Worm (Caenorhabditis elegans): ENCODE results near the gene C44B7.5.

C44B7.5 gene

DNA sequence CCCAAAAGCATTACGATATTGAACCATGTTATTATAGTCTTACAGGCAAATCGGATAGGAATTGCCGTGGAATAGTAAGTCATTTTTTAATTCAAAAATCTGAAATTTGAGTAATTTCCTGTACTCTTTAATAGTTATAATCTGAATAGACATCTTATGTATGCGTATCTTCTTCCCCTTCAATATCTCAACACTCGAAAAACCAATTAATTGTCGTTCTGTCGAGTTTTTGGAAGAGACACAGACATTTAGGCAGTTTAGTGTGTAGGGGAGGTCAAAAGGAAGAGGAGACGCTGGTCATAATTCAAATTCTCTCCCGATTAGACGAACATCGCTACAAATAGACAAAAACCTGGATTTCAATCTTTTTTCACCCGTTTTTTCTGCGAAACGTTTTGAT is 36.9 kb downstream of the C44B7.5 start:
- TF ChIP-seq C34F6.9 (tag; optimal IDR thresholded peaks at IDR 0.05) (peak; percentile 61), crh-2 (tag; optimal IDR thresholded peaks at IDR 0.05) (peak; percentile 47), nhr-129 (tag; optimal IDR thresholded peaks at IDR 0.05) (peak; percentile 55), lin-13 (GFP tag; optimal IDR thresholded peaks at IDR 0.05) (peak; percentile 56), sma-3 (GFP tag; optimal IDR thresholded peaks at IDR 0.05) (peak; percentile 19), ztf-1 (GFP tag; conservative IDR thresholded peaks at IDR 0.05) (no peak), snpc-4 (tag; optimal IDR thresholded peaks at IDR 0.05) (no peak), unc-55 (GFP tag; optimal IDR thresholded peaks at IDR 0.05) (peak; percentile 46), unc-62 (GFP tag; optimal IDR thresholded peaks at IDR 0.05) (peak; percentile 31), nhr-11 (tag; optimal IDR thresholded peaks at IDR 0.05) (no peak), lsy-2 (tag; optimal IDR thresholded peaks at IDR 0.05) (peak in 1 of 2 experiments; percentile 53), egl-27 (tag; optimal IDR thresholded peaks at IDR 0.05) (peak; percentile 96), blmp-1 (tag; optimal IDR thresholded peaks at IDR 0.05; ENCODE audit: insufficient read depth) (peak; percentile 20), skn-1 (tag; optimal IDR thresholded peaks at IDR 0.05) (no peak), nhr-25 (tag; optimal IDR thresholded peaks at IDR 0.05) (peak; percentile 80), mab-5 (tag; optimal IDR thresholded peaks at IDR 0.05) (peak; percentile 87), nhr-21 (tag; optimal IDR thresholded peaks at IDR 0.05) (peak; percentile 23), nhr-237 (tag; optimal IDR thresholded peaks at IDR 0.05) (no peak), ceh-16 (tag; optimal IDR thresholded peaks at IDR 0.05) (peak; percentile 93), unc-39 (tag; optimal IDR thresholded peaks at IDR 0.05) (no peak), sem-4 (tag; optimal IDR thresholded peaks at IDR 0.05) (peak; percentile 88), fos-1 (tag; optimal IDR thresholded peaks at IDR 0.05) (peak; percentile 76), nhr-6 (tag; optimal IDR thresholded peaks at IDR 0.05) (peak; percentile 58), ztf-4 (tag; optimal IDR thresholded peaks at IDR 0.05) (no peak), sma-9 (GFP tag; optimal IDR thresholded peaks at IDR 0.05) (peak; percentile 87), sma-9 (tag; optimal IDR thresholded peaks at IDR 0.05) (no peak)

DNA sequence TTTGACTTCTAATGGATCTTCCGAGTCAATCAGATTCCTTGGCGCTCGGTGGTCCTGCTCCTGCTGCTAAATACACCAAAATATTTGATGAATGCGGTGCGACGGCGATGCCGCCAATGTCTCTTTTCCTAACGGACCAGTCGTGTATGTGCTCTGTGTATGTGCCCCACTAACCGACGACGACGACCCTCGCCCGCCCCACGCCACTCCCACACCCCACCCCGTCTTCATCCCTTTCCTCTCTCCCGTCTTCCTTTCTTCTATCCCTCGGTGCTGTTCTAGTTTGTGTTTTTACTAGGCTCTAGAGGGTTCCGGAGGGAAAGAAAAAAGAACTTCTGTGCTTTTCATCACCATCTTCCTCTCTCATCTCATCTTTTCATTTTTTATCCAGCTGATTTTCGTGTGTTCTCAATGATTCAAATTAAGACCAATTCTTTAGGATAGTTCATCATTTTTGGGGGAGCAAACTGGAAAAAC is 37.8 kb downstream of the C44B7.5 start, which contains the start of gene egl-27:
Gene egl-27, plus strand, starts transcription at position 427 of the 477 bp plus-strand sequence.
- no peak for TF ChIP-seq nhr-11 (tag; optimal IDR thresholded peaks at IDR 0.05)

ce11 chrII:6833781-6834339 is 38.5 kb downstream of the C44B7.5 start:
- TF ChIP-seq mbf-1 (tag; optimal IDR thresholded peaks at IDR 0.05): no peak
- TF ChIP-seq lsy-2 (tag; optimal IDR thresholded peaks at IDR 0.05): peak in 1 of 2 experiments; percentile 9
- TF ChIP-seq nhr-129 (tag; optimal IDR thresholded peaks at IDR 0.05): peak; percentile 74
- TF ChIP-seq F13H6.1 (tag; optimal IDR thresholded peaks at IDR 0.05): peak; percentile 62
- peak; percentile 31 for TF ChIP-seq sma-9 (GFP tag; optimal IDR thresholded peaks at IDR 0.05)
- no peak for TF ChIP-seq sma-9 (tag; optimal IDR thresholded peaks at IDR 0.05)
- TF ChIP-seq C34F6.9 (tag; optimal IDR thresholded peaks at IDR 0.05): peak; percentile 5
- peak; percentile 17 for TF ChIP-seq sma-3 (GFP tag; optimal IDR thresholded peaks at IDR 0.05)
- peak; percentile 32 for TF ChIP-seq fos-1 (tag; optimal IDR thresholded peaks at IDR 0.05)
- TF ChIP-seq lin-39 (tag; optimal IDR thresholded peaks at IDR 0.05): no peak
- TF ChIP-seq zag-1 (tag; optimal IDR thresholded peaks at IDR 0.05): no peak
- peak; percentile 55 for TF ChIP-seq nhr-25 (tag; optimal IDR thresholded peaks at IDR 0.05)
- no peak for TF ChIP-seq dmd-4 (tag; optimal IDR thresholded peaks at IDR 0.05)
- peak; percentile 75 for TF ChIP-seq crh-2 (tag; optimal IDR thresholded peaks at IDR 0.05)
- TF ChIP-seq blmp-1 (tag; optimal IDR thresholded peaks at IDR 0.05; ENCODE audit: insufficient read depth): peak; percentile 44
- no peak for TF ChIP-seq sem-4 (tag; optimal IDR thresholded peaks at IDR 0.05)
- no peak for TF ChIP-seq nhr-237 (tag; optimal IDR thresholded peaks at IDR 0.05)

ce11 chrII:6832695-6833389 is 39.6 kb downstream of the C44B7.5 start:
- TF ChIP-seq nhr-25 (tag; optimal IDR thresholded peaks at IDR 0.05): peak; percentile 12
- no peak for TF ChIP-seq ztf-11 (tag; optimal IDR thresholded peaks at IDR 0.05)
- TF ChIP-seq sma-9 (GFP tag; optimal IDR thresholded peaks at IDR 0.05): peak; percentile 27
- TF ChIP-seq sma-9 (tag; optimal IDR thresholded peaks at IDR 0.05): no peak
- TF ChIP-seq snpc-4 (tag; optimal IDR thresholded peaks at IDR 0.05): no peak
- peak; percentile 30 for TF ChIP-seq F13H6.1 (tag; optimal IDR thresholded peaks at IDR 0.05)
- peak; percentile 81 for TF ChIP-seq elt-1 (tag; optimal IDR thresholded peaks at IDR 0.05)
- TF ChIP-seq aly-2 (tag; optimal IDR thresholded peaks at IDR 0.05): no peak
